Fruit fly (Drosophila melanogaster) whole organism, prepupa: ENCODE data around the gene Trs20.

ENCODE experiments used
- Blimp-1 ChIP-seq: fragments of 200-800 bp; sonication (Bioruptor generic); optimal IDR thresholded peaks from 3 replicates; lab custom pipeline; 2017; ENCODE audit warnings: missing biosample characterization, missing genetic modification characterization, mild to moderate bottlenecking, moderate library complexity, missing genetic modification reagents
- CG10631 ChIP-seq: fragments of 200-800 bp; sonication (Bioruptor generic); optimal IDR thresholded peaks from 2 replicates; lab custom pipeline; 2016; ENCODE audit warnings: missing biosample characterization, missing genetic modification characterization
- CG10669 ChIP-seq: fragments of 200-800 bp; sonication (Bioruptor generic); optimal IDR thresholded peaks from 3 replicates; lab custom pipeline; 2018; ENCODE audit warnings: missing biosample characterization, mild to moderate bottlenecking, missing genetic modification characterization, moderate library complexity
- CG11294 ChIP-seq: fragments of 200-800 bp; sonication (Bioruptor generic); IDR thresholded peaks from 2 replicates; pipeline ENCODE4 v1.3.6; 2022; ENCODE audit warnings: missing biosample characterization, missing genetic modification characterization
- CG11762 ChIP-seq: fragments of 200-800 bp; sonication (Bioruptor generic); optimal IDR thresholded peaks from 3 replicates; lab custom pipeline; 2016; ENCODE audit warnings: missing biosample characterization, missing genetic modification characterization; ENCODE audit not compliant: insufficient read depth
- CG11902 ChIP-seq: fragments of 200-800 bp; sonication (Bioruptor generic); optimal IDR thresholded peaks from 3 replicates; lab custom pipeline; 2016; ENCODE audit warnings: missing biosample characterization, missing genetic modification characterization
- CG15336 ChIP-seq: fragments of 200-800 bp; sonication (Bioruptor generic); IDR thresholded peaks from 2 replicates; pipeline ENCODE4 v1.3.6; 2022; ENCODE audit warnings: missing biosample characterization, missing genetic modification characterization
- CG16779 ChIP-seq: fragments of 200-800 bp; sonication (Bioruptor generic); optimal IDR thresholded peaks from 3 replicates; lab custom pipeline; 2017; ENCODE audit warnings: missing biosample characterization, mild to moderate bottlenecking, missing genetic modification characterization
- CG3032 ChIP-seq: fragments of 200-800 bp; optimal IDR thresholded peaks from 2 replicates; lab custom pipeline; 2019; ENCODE audit warnings: missing biosample characterization, mild to moderate bottlenecking, missing genetic modification characterization, moderate library complexity
- CG32006 ChIP-seq: fragments of 200-800 bp; sonication (Bioruptor generic); optimal IDR thresholded peaks from 3 replicates; lab custom pipeline; 2017; ENCODE audit warnings: missing biosample characterization, mild to moderate bottlenecking, missing genetic modification characterization
- CG34406 ChIP-seq: fragments of 200-800 bp; sonication (Bioruptor generic); optimal IDR thresholded peaks from 3 replicates; lab custom pipeline; 2016; ENCODE audit warnings: missing biosample characterization, missing genetic modification characterization
- CG3919 ChIP-seq: fragments of 200-800 bp; sonication (Bioruptor generic); optimal IDR thresholded peaks from 3 replicates; lab custom pipeline; 2016; ENCODE audit warnings: missing biosample characterization, missing genetic modification characterization
- CG4318 ChIP-seq: fragments of 200-800 bp; sonication (Bioruptor generic); optimal IDR thresholded peaks from 3 replicates; lab custom pipeline; 2017; ENCODE audit warnings: missing biosample characterization, mild to moderate bottlenecking, missing genetic modification characterization
- CG6163 ChIP-seq: fragments of 200-800 bp; sonication (Bioruptor generic); IDR thresholded peaks from 3 replicates; pipeline ENCODE4 v1.3.6; 2022; ENCODE audit warnings: missing biosample characterization, missing genetic modification characterization
- CG6792 ChIP-seq: fragments of 200-800 bp; sonication (Bioruptor generic); optimal IDR thresholded peaks from 3 replicates; lab custom pipeline; 2016; ENCODE audit warnings: missing biosample characterization, missing genetic modification characterization
- CG6808 ChIP-seq: fragments of 200-800 bp; sonication (Bioruptor generic); optimal IDR thresholded peaks from 3 replicates; lab custom pipeline; 2017; ENCODE audit warnings: missing biosample characterization, missing genetic modification characterization, mild to moderate bottlenecking, moderate library complexity, missing genetic modification reagents
- CG6854 ChIP-seq: fragments of 200-800 bp; sonication (Bioruptor generic); optimal IDR thresholded peaks from 2 replicates; lab custom pipeline; 2017; ENCODE audit warnings: missing biosample characterization, mild to moderate bottlenecking, missing genetic modification characterization
- CG7368 ChIP-seq: fragments of 200-800 bp; sonication (Bioruptor generic); optimal IDR thresholded peaks from 3 replicates; lab custom pipeline; 2016; ENCODE audit warnings: missing biosample characterization, missing genetic modification characterization
- CG8119 ChIP-seq: fragments of 200-800 bp; sonication (Bioruptor generic); IDR thresholded peaks from 3 replicates; pipeline ENCODE4 v1.3.6; 2022; ENCODE audit warnings: missing biosample characterization, missing genetic modification characterization
- CG8319 ChIP-seq: fragments of 200-800 bp; sonication (Bioruptor generic); optimal IDR thresholded peaks from 3 replicates; lab custom pipeline; 2016; ENCODE audit warnings: missing biosample characterization, missing genetic modification characterization
- CG8632 ChIP-seq: fragments of 200-800 bp; sonication (Bioruptor generic); optimal IDR thresholded peaks from 3 replicates; lab custom pipeline; 2016; ENCODE audit warnings: missing biosample characterization, missing genetic modification characterization
- Eip75B ChIP-seq: fragments of 200-800 bp; sonication (Bioruptor generic); optimal IDR thresholded peaks from 3 replicates; lab custom pipeline; 2016; ENCODE audit warnings: missing biosample characterization, missing genetic modification characterization
- Eip78C ChIP-seq: fragments of 200-800 bp; sonication (Bioruptor generic); peaks from one replicate; lab custom pipeline; 2016; ENCODE audit warnings: missing biosample characterization, missing genetic modification characterization
- Eip93F ChIP-seq: fragments of 200-800 bp; sonication (Bioruptor generic); optimal IDR thresholded peaks from 2 replicates; lab custom pipeline; 2016; ENCODE audit warnings: missing biosample characterization, mild to moderate bottlenecking, missing genetic modification characterization
- Ets21C ChIP-seq: fragments of 200-800 bp; sonication (Bioruptor generic); optimal IDR thresholded peaks from 3 replicates; lab custom pipeline; 2016; ENCODE audit warnings: missing biosample characterization, missing genetic modification characterization
- Gug ChIP-seq: fragments of 200-800 bp; sonication (Bioruptor generic); IDR thresholded peaks from 2 replicates; pipeline ENCODE4 v1.3.6; 2022; ENCODE audit warnings: missing biosample characterization, missing genetic modification characterization
- Hr38 ChIP-seq: sonication (Bioruptor generic); optimal IDR thresholded peaks from 2 replicates; lab custom pipeline; 2016; ENCODE audit warnings: missing biosample characterization, missing genetic modification characterization
- Hr39 ChIP-seq: fragments of 200-800 bp; sonication (Bioruptor generic); optimal IDR thresholded peaks from 2 replicates; lab custom pipeline; 2016; ENCODE audit warnings: missing biosample characterization, missing genetic modification characterization
- Hr4 ChIP-seq: fragments of 200-800 bp; sonication (Bioruptor generic); optimal IDR thresholded peaks from 3 replicates; lab custom pipeline; 2016; ENCODE audit warnings: missing biosample characterization, missing genetic modification characterization
- Lpt ChIP-seq: fragments of 200-800 bp; sonication (Bioruptor generic); optimal IDR thresholded peaks from 3 replicates; lab custom pipeline; 2016; ENCODE audit warnings: missing biosample characterization, missing genetic modification characterization
- Met ChIP-seq: fragments of 200-800 bp; sonication (Bioruptor generic); optimal IDR thresholded peaks from 3 replicates; lab custom pipeline; 2016; ENCODE audit warnings: missing biosample characterization, missing genetic modification characterization
- OdsH ChIP-seq: fragments of 200-800 bp; sonication (Bioruptor generic); optimal IDR thresholded peaks from 3 replicates; lab custom pipeline; 2016; ENCODE audit warnings: missing biosample characterization, missing genetic modification characterization
- Smox ChIP-seq: fragments of 200-800 bp; sonication (Bioruptor generic); optimal IDR thresholded peaks from 3 replicates; lab custom pipeline; 2016; ENCODE audit warnings: missing biosample characterization, missing genetic modification characterization
- Sox102F ChIP-seq: fragments of 200-800 bp; sonication (Bioruptor generic); optimal IDR thresholded peaks from 2 replicates; lab custom pipeline; 2016; ENCODE audit warnings: missing biosample characterization, mild to moderate bottlenecking, missing genetic modification characterization
- Sox14 ChIP-seq: fragments of 200-800 bp; sonication (Bioruptor generic); optimal IDR thresholded peaks from 3 replicates; lab custom pipeline; 2016; ENCODE audit warnings: missing biosample characterization, missing genetic modification characterization
- Sox15 ChIP-seq: fragments of 200-800 bp; sonication (Bioruptor generic); optimal IDR thresholded peaks from 3 replicates; lab custom pipeline; 2016; ENCODE audit warnings: missing biosample characterization, missing genetic modification characterization
- acj6 ChIP-seq: fragments of 200-800 bp; sonication (Bioruptor generic); optimal IDR thresholded peaks from 3 replicates; lab custom pipeline; 2016; ENCODE audit warnings: missing biosample characterization, missing genetic modification characterization
- cyc ChIP-seq: fragments of 200-800 bp; sonication (Bioruptor generic); optimal IDR thresholded peaks from 3 replicates; lab custom pipeline; 2016; ENCODE audit warnings: missing biosample characterization, missing genetic modification characterization
- dac ChIP-seq: fragments of 200-800 bp; sonication (Bioruptor generic); optimal IDR thresholded peaks from 2 replicates; lab custom pipeline; 2017; ENCODE audit warnings: missing biosample characterization, mild to moderate bottlenecking, missing genetic modification characterization
- dsx ChIP-seq: fragments of 200-800 bp; optimal IDR thresholded peaks from 3 replicates; lab custom pipeline; 2019; ENCODE audit warnings: missing biosample characterization, mild to moderate bottlenecking, missing genetic modification characterization, moderate library complexity; ENCODE audit not compliant: poor library complexity, severe bottlenecking
- fd59A ChIP-seq: fragments of 200-800 bp; sonication (Bioruptor generic); optimal IDR thresholded peaks from 2 replicates; lab custom pipeline; 2017; ENCODE audit warnings: missing biosample characterization, mild to moderate bottlenecking, missing genetic modification characterization, missing genetic modification reagents
- fd85E ChIP-seq: fragments of 200-800 bp; sonication (Bioruptor generic); optimal IDR thresholded peaks from 3 replicates; lab custom pipeline; 2016; ENCODE audit warnings: missing biosample characterization, missing genetic modification characterization
- fkh ChIP-seq: fragments of 200-800 bp; sonication (Bioruptor generic); optimal IDR thresholded peaks from 3 replicates; lab custom pipeline; 2017; ENCODE audit warnings: missing biosample characterization, mild to moderate bottlenecking, missing genetic modification characterization, moderate library complexity
- lz ChIP-seq: fragments of 200-800 bp; sonication (Bioruptor generic); optimal IDR thresholded peaks from 3 replicates; lab custom pipeline; 2016; ENCODE audit warnings: missing biosample characterization, missing genetic modification characterization
- net ChIP-seq: fragments of 200-800 bp; sonication (Bioruptor generic); optimal IDR thresholded peaks from 3 replicates; lab custom pipeline; 2016; ENCODE audit warnings: missing biosample characterization, missing genetic modification characterization
- pdm3 ChIP-seq: fragments of 200-800 bp; sonication (Bioruptor generic); optimal IDR thresholded peaks from 3 replicates; lab custom pipeline; 2016; ENCODE audit warnings: missing biosample characterization, missing genetic modification characterization
- salr ChIP-seq, 2 experiments: fragments of 200-800 bp; sonication (Bioruptor generic); optimal IDR thresholded peaks; 3 replicates each; lab custom pipeline; 2016 to 2018; ENCODE audit warnings: missing biosample characterization in 2 of 2, missing genetic modification characterization in 2 of 2, mild to moderate bottlenecking in 1 of 2
- spab ChIP-seq: fragments of 200-800 bp; sonication (Bioruptor generic); optimal IDR thresholded peaks from 2 replicates; lab custom pipeline; 2017; ENCODE audit warnings: missing biosample characterization, mild to moderate bottlenecking, missing genetic modification characterization, missing genetic modification reagents
- ss ChIP-seq, 2 experiments: fragments of 200-800 bp; sonication (Bioruptor generic); optimal IDR thresholded peaks; 2 replicates in 1 of 2; 3 replicates in 1 of 2; lab custom pipeline; 2017 to 2018; ENCODE audit warnings: mild to moderate bottlenecking in 2 of 2, missing biosample characterization in 2 of 2, missing genetic modification characterization in 2 of 2, moderate library complexity in 1 of 2
- topi ChIP-seq: fragments of 200-800 bp; sonication (Bioruptor generic); optimal IDR thresholded peaks from 3 replicates; lab custom pipeline; 2016; ENCODE audit warnings: missing biosample characterization, missing genetic modification characterization
- vri ChIP-seq: fragments of 200-800 bp; sonication (Bioruptor generic); optimal IDR thresholded peaks from 3 replicates; lab custom pipeline; 2016; ENCODE audit warnings: missing biosample characterization, mild to moderate bottlenecking, missing genetic modification characterization

The Trs20 gene

DNA sequence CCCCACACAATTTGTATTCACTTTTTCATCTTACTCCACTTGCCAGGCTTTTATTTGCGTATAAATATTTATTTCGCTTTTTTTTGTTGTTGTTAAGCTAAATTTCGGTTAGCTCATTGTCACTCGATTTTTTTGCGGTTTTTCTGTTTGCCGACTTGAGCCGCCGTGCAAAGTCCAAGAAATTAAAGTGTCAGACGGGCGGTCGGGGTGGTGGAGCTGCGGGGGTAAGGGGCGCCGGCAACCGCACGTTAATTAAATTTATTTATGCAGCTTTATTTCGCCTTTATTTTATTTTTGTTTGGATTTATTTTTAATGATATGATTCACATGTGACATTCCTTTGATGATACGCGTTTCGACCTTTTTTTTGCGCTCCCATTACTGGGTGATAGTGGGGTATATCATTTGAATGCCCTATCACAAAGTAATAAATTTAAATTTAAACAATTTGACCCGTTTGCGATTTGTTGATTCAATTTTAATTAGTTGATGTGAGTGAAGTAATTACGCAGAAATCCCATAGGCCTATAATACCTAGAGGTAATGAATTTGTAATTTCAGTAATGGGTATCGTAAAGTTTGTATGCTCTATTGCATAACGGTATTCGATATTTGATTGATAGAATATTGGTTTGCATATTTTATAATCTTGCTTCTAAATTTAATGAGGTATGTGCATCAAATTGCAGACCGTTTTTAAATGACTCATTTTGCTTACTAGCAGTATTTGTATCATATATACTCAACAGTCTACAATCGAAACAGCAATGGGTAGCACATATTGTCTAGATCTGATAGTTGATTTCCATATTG is 34.1 kb upstream of the Trs20 start:
- no peak for TF ChIP-seq fd85E (GFP tag; lab: Kevin White, UChicago)
- peak; percentile 20 for TF ChIP-seq Hr4 (GFP tag; lab: Kevin White, UChicago)
- TF ChIP-seq Smox (GFP tag; lab: Kevin White, UChicago): peak; percentile 55
- TF ChIP-seq Sox15 (GFP tag; lab: Kevin White, UChicago): peak; percentile 34
- TF ChIP-seq lz (GFP tag; lab: Kevin White, UChicago): peak; percentile 57
- no peak for TF ChIP-seq ss (GFP tag; optimal IDR thresholded peaks at IDR 0.05; lab: Kevin White, UChicago)
- TF ChIP-seq CG11294 (GFP tag; lab: Robert Waterston, UW): no peak
- TF ChIP-seq Met (GFP tag; lab: Kevin White, UChicago): peak; percentile 70
- peak; percentile 1 for TF ChIP-seq CG11762 (GFP tag; lab: Kevin White, UChicago)
- TF ChIP-seq fkh: peak; percentile 62
- TF ChIP-seq CG6163 (GFP tag; lab: Robert Waterston, UW): no peak
- peak; percentile 12 for TF ChIP-seq CG8632 (GFP tag; lab: Kevin White, UChicago)
- TF ChIP-seq acj6 (GFP tag; lab: Kevin White, UChicago): peak; percentile 21
- TF ChIP-seq CG32006 (GFP tag; lab: Kevin White, UChicago): peak; percentile 1
- peak; percentile 70 for TF ChIP-seq CG6854 (GFP tag; lab: Kevin White, UChicago)
- peak; percentile 35 for TF ChIP-seq CG6792 (GFP tag; lab: Kevin White, UChicago)
- peak; percentile 21 for TF ChIP-seq CG3919 (GFP tag; lab: Kevin White, UChicago)
- peak; percentile 75 for TF ChIP-seq topi
- no peak for TF ChIP-seq dac
- TF ChIP-seq Sox102F (GFP tag; lab: Kevin White, UChicago): peak; percentile 72
- no peak for TF ChIP-seq Eip93F
- TF ChIP-seq Sox14 (GFP tag; lab: Kevin White, UChicago): peak; percentile 66
- TF ChIP-seq CG8319: peak; percentile 20
- peak; percentile 86 for TF ChIP-seq Eip78C (GFP tag; lab: Kevin White, UChicago)
- no peak for TF ChIP-seq spab (GFP tag; lab: Kevin White, UChicago)
- TF ChIP-seq CG4318: no peak
- no peak for TF ChIP-seq Hr38
- TF ChIP-seq Hr39: peak; percentile 77
- TF ChIP-seq Blimp-1 (GFP tag; lab: Kevin White, UChicago): peak; percentile 40
- TF ChIP-seq CG7368 (GFP tag; lab: Kevin White, UChicago): peak; percentile 21
- TF ChIP-seq net (GFP tag; lab: Kevin White, UChicago): peak; percentile 31
- TF ChIP-seq Lpt (GFP tag; lab: Kevin White, UChicago): no peak
- TF ChIP-seq CG6808 (GFP tag; lab: Kevin White, UChicago): no peak
- peak; percentile 41 for TF ChIP-seq Eip75B (GFP tag; lab: Kevin White, UChicago)
- TF ChIP-seq cyc: peak; percentile 49
- peak; percentile 52 for TF ChIP-seq pdm3 (GFP tag; lab: Kevin White, UChicago)
- TF ChIP-seq salr (GFP tag; optimal IDR thresholded peaks at IDR 0.05; lab: Kevin White, UChicago): no peak
- no peak for TF ChIP-seq CG3032 (tag; lab: Kevin White, UChicago)
- peak; percentile 61 for TF ChIP-seq vri
- no peak for TF ChIP-seq CG8119 (GFP tag; lab: Robert Waterston, UW)
- TF ChIP-seq CG34406 (GFP tag; lab: Kevin White, UChicago): peak; percentile 42
- TF ChIP-seq fd59A (GFP tag; lab: Kevin White, UChicago): no peak
- TF ChIP-seq OdsH (GFP tag; lab: Kevin White, UChicago): peak; percentile 57
- no peak for TF ChIP-seq CG10669 (GFP tag; lab: Kevin White, UChicago)
- no peak for TF ChIP-seq CG15336 (GFP tag; lab: Robert Waterston, UW)
- no peak for TF ChIP-seq dsx
- no peak for TF ChIP-seq CG16779
- TF ChIP-seq CG11902 (GFP tag; lab: Kevin White, UChicago): peak; percentile 38
- peak; percentile 26 for TF ChIP-seq CG10631 (GFP tag; lab: Kevin White, UChicago)
- no peak for TF ChIP-seq Gug (GFP tag; lab: Robert Waterston, UW)
- peak; percentile 63 for TF ChIP-seq Ets21C
